Worm (Caenorhabditis elegans): Measurements from ENCODE around the gene hmit-1.1.

The hmit-1.1 gene

DNA sequence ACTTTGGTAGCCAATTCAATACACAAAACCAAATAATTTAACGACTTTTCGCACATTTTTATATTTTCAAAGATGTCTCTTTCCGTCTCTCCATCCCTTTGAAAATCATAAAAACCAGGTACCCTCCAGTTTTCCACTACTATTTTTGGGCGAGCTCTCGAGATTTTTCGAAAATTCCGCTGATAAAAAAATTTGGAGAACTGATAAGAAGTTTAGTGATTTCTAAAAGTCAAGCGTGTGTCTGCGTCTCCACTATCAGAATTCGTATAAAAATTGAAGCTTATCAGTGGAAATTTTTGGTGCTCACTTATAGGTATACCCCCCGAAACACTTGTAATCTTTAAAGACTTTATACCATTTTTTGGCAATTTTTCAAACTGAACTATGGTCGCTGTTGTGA, at the start of gene hmit-1.1:
hmit-1.1 (plus strand) TSS at position 294 of the 400 bp plus-strand sequence.
- TF ChIP-seq cey-2 (tag; optimal IDR thresholded peaks at IDR 0.05; ENCODE audit: borderline replicate concordance, insufficient read depth), result no peak
- TF ChIP-seq unc-39 (tag; optimal IDR thresholded peaks at IDR 0.05), result no peak
- no peak for TF ChIP-seq nhr-102 (tag; optimal IDR thresholded peaks at IDR 0.05)
- peak; percentile 62 for TF ChIP-seq dve-1 (tag; optimal IDR thresholded peaks at IDR 0.05; ENCODE audit: insufficient read depth)
- no peak for TF ChIP-seq daf-16 (GFP tag; optimal IDR thresholded peaks at IDR 0.05)
- peak; percentile 74 for TF ChIP-seq daf-16 (tag; optimal IDR thresholded peaks at IDR 0.05)
- TF ChIP-seq nhr-77 (tag; optimal IDR thresholded peaks at IDR 0.05), result peak; percentile 33
- no peak for TF ChIP-seq lin-1 (GFP tag; IDR thresholded peaks at IDR 0.05)
- peak; percentile 76 for TF ChIP-seq pqm-1 (tag; optimal IDR thresholded peaks at IDR 0.05)
- TF ChIP-seq hlh-11 (tag; optimal IDR thresholded peaks at IDR 0.05), result peak; percentile 68
- peak; percentile 86 for TF ChIP-seq php-3 (GFP tag; IDR thresholded peaks at IDR 0.05)
- peak; percentile 52 for TF ChIP-seq nhr-28 (tag; optimal IDR thresholded peaks at IDR 0.05)
- peak; percentile 83 for TF ChIP-seq dmd-6 (GFP tag; IDR thresholded peaks at IDR 0.05)

DNA sequence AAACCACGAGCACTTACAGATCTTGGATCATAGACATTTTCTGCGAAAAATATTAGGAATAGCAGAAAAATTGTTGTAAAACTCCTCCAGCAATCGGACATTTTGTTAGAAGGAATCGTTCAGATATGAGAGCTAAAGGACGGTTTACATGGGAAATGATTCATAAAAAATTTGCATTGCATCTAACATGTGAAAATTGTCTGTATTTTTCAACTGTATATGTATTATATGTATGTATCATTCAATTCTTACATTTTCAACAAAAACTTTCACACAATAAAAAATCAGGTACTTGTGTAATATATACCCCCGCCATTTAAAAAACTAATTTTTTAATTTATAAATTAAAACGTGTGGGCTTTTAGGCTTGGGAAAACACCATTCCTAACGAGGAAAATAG, 48.5 kb upstream of the hmit-1.1 start, which contains the start of gene ZK228.13:
ZK228.13 (minus strand) TSS at position 101 of the 400 bp plus-strand sequence.
- TF ChIP-seq nhr-41 (GFP tag; IDR thresholded peaks at IDR 0.05) (no peak), lsy-2 (tag; optimal IDR thresholded peaks at IDR 0.05) (no peak), ztf-7 (tag; optimal IDR thresholded peaks at IDR 0.05) (no peak), egl-43 (GFP tag; IDR thresholded peaks at IDR 0.05) (no peak), unc-39 (tag; optimal IDR thresholded peaks at IDR 0.05) (no peak), lin-38 (GFP tag; IDR thresholded peaks at IDR 0.05) (no peak), ztf-11 (tag; optimal IDR thresholded peaks at IDR 0.05) (no peak), nhr-102 (tag; optimal IDR thresholded peaks at IDR 0.05) (no peak), daf-19 (GFP tag; conservative IDR thresholded peaks at IDR 0.05) (no peak), dmd-8 (GFP tag; IDR thresholded peaks at IDR 0.05) (no peak), dpl-1 (GFP tag; optimal IDR thresholded peaks at IDR 0.05) (no peak), nhr-42 (GFP tag; IDR thresholded peaks at IDR 0.05) (no peak), rbr-2 (tag; optimal IDR thresholded peaks at IDR 0.05) (no peak), dmd-6 (GFP tag; IDR thresholded peaks at IDR 0.05) (no peak), R02D3.7 (tag; optimal IDR thresholded peaks at IDR 0.05) (no peak), mxl-3 (GFP tag; optimal IDR thresholded peaks at IDR 0.05) (no peak)

DNA sequence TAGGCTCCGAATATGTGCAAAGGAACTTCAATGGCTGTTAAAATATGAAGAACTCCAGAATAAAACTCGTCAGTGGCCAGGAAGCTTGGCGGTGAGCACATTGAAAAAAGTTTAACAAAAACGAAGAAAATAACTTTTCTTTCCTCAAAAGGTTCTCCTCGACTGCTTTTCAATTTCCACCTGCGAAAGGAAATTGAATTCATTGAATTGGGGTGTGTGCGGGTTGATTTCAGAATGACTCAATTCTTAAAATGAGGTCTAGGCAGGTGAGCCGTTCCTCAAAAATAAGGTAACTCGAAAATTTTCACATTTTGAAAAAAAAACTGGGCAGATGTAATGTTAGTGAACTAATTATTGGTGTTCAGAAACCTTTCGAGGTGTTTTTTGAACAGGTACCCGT, 43.2 kb upstream of the hmit-1.1 start, which contains the start of gene srh-182:
srh-182 (minus strand) TSS at position 101 of the 400 bp plus-strand sequence.
- TF ChIP-seq nhr-10 (tag; optimal IDR thresholded peaks at IDR 0.05) (no peak), nhr-11 (tag; optimal IDR thresholded peaks at IDR 0.05) (no peak), aha-1 (tag) (peak; percentile 15), attf-4 (tag; optimal IDR thresholded peaks at IDR 0.05) (no peak)

DNA sequence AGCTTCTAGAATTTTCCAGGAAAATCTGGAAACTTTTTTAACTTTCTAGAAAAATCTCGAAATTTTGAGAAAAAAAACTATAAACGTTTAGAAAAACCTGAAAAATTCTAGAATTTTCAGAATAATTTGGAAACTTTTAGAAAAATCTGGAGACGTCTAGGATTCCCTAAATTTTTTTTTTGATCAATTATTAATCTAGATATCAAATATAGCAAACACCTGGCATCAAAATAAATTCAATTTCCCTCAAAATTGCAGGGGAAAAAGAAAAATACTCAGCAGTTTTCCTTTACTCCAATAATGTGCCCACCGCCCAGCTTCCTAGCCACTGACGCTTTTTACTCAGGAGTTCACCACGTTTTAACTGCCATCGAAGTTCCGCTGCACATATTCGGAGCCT, 42.4 kb upstream of the hmit-1.1 start, which contains the start of gene srh-181:
srh-181 (plus strand) TSS at position 301 of the 400 bp plus-strand sequence.
- TF ChIP-seq F26F4.8 (GFP tag; conservative IDR thresholded peaks at IDR 0.05) (no peak), ces-1 (GFP tag; optimal IDR thresholded peaks at IDR 0.05) (no peak), lin-15B (tag; optimal IDR thresholded peaks at IDR 0.05) (no peak), dmd-6 (GFP tag; IDR thresholded peaks at IDR 0.05) (no peak), hif-1 (tag; optimal IDR thresholded peaks at IDR 0.05) (no peak), nhr-102 (tag; optimal IDR thresholded peaks at IDR 0.05) (no peak)

DNA sequence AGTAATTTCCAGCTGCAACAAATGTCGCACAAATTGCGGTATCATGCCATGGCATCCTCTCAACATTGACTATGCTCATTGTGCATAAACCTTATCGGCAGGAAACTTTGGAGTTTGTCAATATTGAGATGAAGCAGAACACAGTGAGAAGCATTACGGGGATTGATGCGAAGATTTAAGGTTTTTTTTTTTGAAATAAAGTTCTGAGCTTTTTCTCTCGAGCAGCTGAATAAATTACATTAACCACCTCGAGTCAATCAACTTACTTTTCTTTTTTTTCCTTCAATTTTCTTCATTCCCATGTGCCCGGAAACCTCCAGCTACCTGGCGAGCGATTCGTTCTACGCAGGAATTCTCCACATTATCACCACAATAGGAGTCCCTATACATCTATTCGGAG, 40.5 kb upstream of the hmit-1.1 start, which contains the start of gene srh-179:
srh-179 (plus strand) TSS at position 301 of the 400 bp plus-strand sequence.
- TF ChIP-seq pha-4 (GFP tag; IDR thresholded peaks at IDR 0.05) (no peak), pha-4 (tag; optimal IDR thresholded peaks at IDR 0.05) (no peak), D1046.2 (GFP tag; IDR thresholded peaks at IDR 0.05) (no peak), dpl-1 (GFP tag; optimal IDR thresholded peaks at IDR 0.05) (no peak), lin-29 (GFP tag; IDR thresholded peaks at IDR 0.05) (no peak), nhr-6 (tag; optimal IDR thresholded peaks at IDR 0.05) (no peak), arid-1 (GFP tag; conservative IDR thresholded peaks at IDR 0.05) (no peak)
